Fruit fly (Drosophila melanogaster): ENCODE results near the gene Ir7d.

Gene Ir7d

dm6 chrX:7908239-7909068 lies 29.8 kb upstream of the Ir7d start, which contains the start of the genes dpr14 and spidey (continued):
- peak; percentile 93 for TF ChIP-seq CG13894 (tag; optimal IDR thresholded peaks at IDR 0.05)
- TF ChIP-seq CG31388 (GFP tag; optimal IDR thresholded peaks at IDR 0.05) = peak; percentile 48
- TF ChIP-seq jumu (GFP tag; optimal IDR thresholded peaks at IDR 0.05) = peak; percentile 81
- TF ChIP-seq bcd (GFP tag; optimal IDR thresholded peaks at IDR 0.05) = peak; percentile 91
- peak; percentile 88 for TF ChIP-seq CG12299 (tag; optimal IDR thresholded peaks at IDR 0.05)
- no peak for TF ChIP-seq D (optimal IDR thresholded peaks at IDR 0.05)
- TF ChIP-seq D (GFP tag; optimal IDR thresholded peaks at IDR 0.05) = peak; percentile 86
- TF ChIP-seq HmgZ (tag; optimal IDR thresholded peaks at IDR 0.05) = peak; percentile 96
- TF ChIP-seq Tbp (GFP tag; optimal IDR thresholded peaks at IDR 0.05) = no peak
- TF ChIP-seq CG12659 (GFP tag; optimal IDR thresholded peaks at IDR 0.05) = peak; percentile 92
- peak; percentile 81 for TF ChIP-seq CG1647 (GFP tag; optimal IDR thresholded peaks at IDR 0.05)
- TF ChIP-seq Trl (optimal IDR thresholded peaks at IDR 0.05) = peak in 1 of 2 experiments; percentile 19
- TF ChIP-seq Trl (GFP tag; optimal IDR thresholded peaks at IDR 0.05) = peak; percentile 87
- TF ChIP-seq CG3407 (GFP tag; optimal IDR thresholded peaks at IDR 0.05) = peak; percentile 74
- TF ChIP-seq BEAF-32 (GFP tag; optimal IDR thresholded peaks at IDR 0.05) = peak; percentile 50
- TF ChIP-seq CG15696 (tag; optimal IDR thresholded peaks at IDR 0.05) = peak; percentile 68
- TF ChIP-seq ci (GFP tag; IDR thresholded peaks at IDR 0.05) = peak; percentile 94
- TF ChIP-seq Mad (GFP tag; optimal IDR thresholded peaks at IDR 0.05) = peak; percentile 61
- TF ChIP-seq Hey (tag; optimal IDR thresholded peaks at IDR 0.05) = peak; percentile 67
- TF ChIP-seq CG8944 (GFP tag; optimal IDR thresholded peaks at IDR 0.05) = peak; percentile 83
- TF ChIP-seq CG2116 (GFP tag; optimal IDR thresholded peaks at IDR 0.05) = peak; percentile 66
- TF ChIP-seq dm (GFP tag; optimal IDR thresholded peaks at IDR 0.05) = peak; percentile 74
- peak; percentile 88 for TF ChIP-seq al (GFP tag; IDR thresholded peaks at IDR 0.05)
- TF ChIP-seq Hsf (GFP tag; optimal IDR thresholded peaks at IDR 0.05) = peak; percentile 88
- TF ChIP-seq cato (GFP tag; optimal IDR thresholded peaks at IDR 0.05; ENCODE audit: borderline replicate concordance) = peak; percentile 76
- TF ChIP-seq CG6272 (GFP tag; IDR thresholded peaks at IDR 0.05) = peak; percentile 79
- TF ChIP-seq CG2678 (tag; optimal IDR thresholded peaks at IDR 0.05) = peak; percentile 96
- TF ChIP-seq btn (GFP tag; optimal IDR thresholded peaks at IDR 0.05) = peak; percentile 77
- peak; percentile 82 for TF ChIP-seq bab2 (GFP tag; optimal IDR thresholded peaks at IDR 0.05)
- TF ChIP-seq zf30C (GFP tag; optimal IDR thresholded peaks at IDR 0.05) = no peak
- TF ChIP-seq zen (tag; optimal IDR thresholded peaks at IDR 0.05) = peak; percentile 73
- TF ChIP-seq CG4820 (GFP tag; optimal IDR thresholded peaks at IDR 0.05) = peak; percentile 81
- TF ChIP-seq mirr (GFP tag; optimal IDR thresholded peaks at IDR 0.05) = peak; percentile 88
- peak; percentile 36 for TF ChIP-seq CG8478 (optimal IDR thresholded peaks at IDR 0.05)
- peak; percentile 83 for TF ChIP-seq slp2 (GFP tag; optimal IDR thresholded peaks at IDR 0.05)
- peak; percentile 89 for TF ChIP-seq CHES-1-like (GFP tag; optimal IDR thresholded peaks at IDR 0.05)
- peak; percentile 28 for TF ChIP-seq ftz-f1 (GFP tag; optimal IDR thresholded peaks at IDR 0.05)
- peak; percentile 93 for TF ChIP-seq tgo (GFP tag; IDR thresholded peaks at IDR 0.05)
- peak; percentile 83 for TF ChIP-seq CG4854 (GFP tag; optimal IDR thresholded peaks at IDR 0.05)
- peak; percentile 77 for TF ChIP-seq CG18764 (GFP tag; optimal IDR thresholded peaks at IDR 0.05)
- TF ChIP-seq cwo (GFP tag; optimal IDR thresholded peaks at IDR 0.05) = peak; percentile 87
- peak; percentile 61 for TF ChIP-seq CG8281 (tag; optimal IDR thresholded peaks at IDR 0.05)
- no peak for TF ChIP-seq usp (GFP tag; optimal IDR thresholded peaks at IDR 0.05)
- no peak for TF ChIP-seq zen2 (GFP tag; IDR thresholded peaks at IDR 0.05; ENCODE audit: partially characterized antibody)
- TF ChIP-seq yki (optimal IDR thresholded peaks at IDR 0.05) = no peak
- peak; percentile 64; the same call in 1 of the 2 replicates for TF ChIP-seq sim (GFP tag; IDR thresholded peaks at IDR 0.05)
- TF ChIP-seq Elba2 (GFP tag; optimal IDR thresholded peaks at IDR 0.05) = no peak
- peak; percentile 91 for TF ChIP-seq Sox102F (GFP tag; optimal IDR thresholded peaks at IDR 0.05)
- TF ChIP-seq HLHmδ (GFP tag; optimal IDR thresholded peaks at IDR 0.05) = no peak
- no peak for TF ChIP-seq Sin3A (optimal IDR thresholded peaks at IDR 0.05)
- peak; percentile 90 for TF ChIP-seq scrt (GFP tag; optimal IDR thresholded peaks at IDR 0.05)
